Worm (Caenorhabditis elegans) whole organism, L1 larva: ENCODE measurements around the gene C47D2.1.

Source experiments
- C04F5.9 ChIP-seq: sonication (generic microtip); optimal IDR thresholded peaks from 2 replicates; lab custom pipeline; 2016; ENCODE audit warnings: missing genetic modification characterization, missing compliant biosample characterization
- C16A3.4 ChIP-seq: fragments of 150-350 bp; optimal IDR thresholded peaks from 2 replicates; lab custom pipeline; 2014; ENCODE audit warnings: missing biosample characterization, missing genetic modification characterization
- Y116A8C.19 ChIP-seq: sonication (generic microtip); optimal IDR thresholded peaks from 2 replicates; lab custom pipeline; 2016; ENCODE audit warnings: missing compliant biosample characterization, missing genetic modification characterization, borderline replicate concordance
- aha-1 ChIP-seq: fragments of 150-350 bp; optimal IDR thresholded peaks from 2 replicates; lab custom pipeline; 2014; ENCODE audit warnings: missing biosample characterization, missing genetic modification characterization
- ama-1 ChIP-seq: fragments of 150-350 bp; optimal IDR thresholded peaks from 2 replicates; lab custom pipeline; 2014
- blmp-1 ChIP-seq: fragments of 150-350 bp; optimal IDR thresholded peaks from 2 replicates; lab custom pipeline; 2014; ENCODE audit warnings: missing biosample characterization, missing genetic modification characterization
- ceh-82 ChIP-seq, 3 experiments: fragments of 150-350 bp in 1 of 3; sonication (generic microtip) in 2 of 3; optimal IDR thresholded peaks; 2 replicates each; lab custom pipeline; 2014 to 2017; ENCODE audit warnings: missing biosample characterization in 3 of 3, missing genetic modification characterization in 3 of 3
- ceh-88 ChIP-seq: fragments of 200-800 bp; sonication (Bioruptor generic); IDR thresholded peaks from 2 replicates; pipeline ENCODE4 v1.3.6; 2022; ENCODE audit warnings: missing genetic modification characterization, missing compliant biosample characterization
- ceh-90 ChIP-seq: sonication (generic microtip); optimal IDR thresholded peaks from 2 replicates; lab custom pipeline; 2016; ENCODE audit warnings: missing genetic modification characterization, missing compliant biosample characterization
- ces-1 ChIP-seq: fragments of 150-350 bp; optimal IDR thresholded peaks from 2 replicates; lab custom pipeline; 2014; ENCODE audit warnings: missing biosample characterization, missing genetic modification reagents, missing genetic modification characterization
- dpl-1 ChIP-seq, 3 experiments: fragments of 150-350 bp in 2 of 3; sonication (generic microtip) in 1 of 3; optimal IDR thresholded peaks; 2 replicates each; lab custom pipeline; 2014 to 2017; ENCODE audit warnings: missing biosample characterization in 3 of 3, missing genetic modification characterization in 3 of 3, missing genetic modification reagents in 3 of 3
- dsc-1 ChIP-seq: sonication (generic microtip); optimal IDR thresholded peaks from 2 replicates; lab custom pipeline; 2016; ENCODE audit warnings: mild to moderate bottlenecking, missing genetic modification characterization, missing compliant biosample characterization
- efl-3 ChIP-seq: fragments of 200-800 bp; sonication (Bioruptor generic); optimal IDR thresholded peaks from 2 replicates; lab custom pipeline; 2018; ENCODE audit warnings: mild to moderate bottlenecking, missing genetic modification characterization, missing compliant biosample characterization
- fkh-4 ChIP-seq: sonication (generic microtip); optimal IDR thresholded peaks from 2 replicates; lab custom pipeline; 2016; ENCODE audit warnings: missing compliant biosample characterization, missing genetic modification characterization, borderline replicate concordance
- fkh-8 ChIP-seq: sonication (generic microtip); optimal IDR thresholded peaks from 2 replicates; lab custom pipeline; 2016; ENCODE audit warnings: mild to moderate bottlenecking, missing genetic modification characterization, missing compliant biosample characterization
- fos-1 ChIP-seq: fragments of 150-350 bp; optimal IDR thresholded peaks from 2 replicates; lab custom pipeline; 2014; ENCODE audit warnings: missing biosample characterization, missing genetic modification characterization
- grh-1 ChIP-seq: fragments of 200-800 bp; sonication (Bioruptor generic); IDR thresholded peaks from 2 replicates; pipeline ENCODE4 v1.3.6; 2022; ENCODE audit warnings: missing genetic modification reagents, missing genetic modification characterization, missing compliant biosample characterization
- hlh-4 ChIP-seq: sonication (generic microtip); optimal IDR thresholded peaks from 2 replicates; lab custom pipeline; 2016; ENCODE audit warnings: mild to moderate bottlenecking, missing genetic modification characterization, missing compliant biosample characterization
- hpl-2 ChIP-seq: fragments of 150-350 bp; optimal IDR thresholded peaks from 2 replicates; lab custom pipeline; 2014; ENCODE audit warnings: missing biosample characterization, missing genetic modification reagents, missing genetic modification characterization
- isw-1 ChIP-seq: fragments of 200-800 bp; sonication (Bioruptor generic); IDR thresholded peaks from 2 replicates; pipeline ENCODE4 v1.3.6; 2022; ENCODE audit warnings: missing genetic modification characterization, missing compliant biosample characterization
- lin-13 ChIP-seq: fragments of 150-350 bp; optimal IDR thresholded peaks from 2 replicates; lab custom pipeline; 2014; ENCODE audit warnings: missing biosample characterization, missing genetic modification reagents, missing genetic modification characterization
- lin-14 ChIP-seq: fragments of 200-800 bp; sonication (Bioruptor generic); optimal IDR thresholded peaks from 2 replicates; lab custom pipeline; 2018; ENCODE audit warnings: mild to moderate bottlenecking, missing genetic modification characterization, moderate library complexity, missing compliant biosample characterization
- lin-35 ChIP-seq, 2 experiments: fragments of 150-350 bp; optimal IDR thresholded peaks; 2 replicates each; lab custom pipeline; 2014; ENCODE audit warnings: missing biosample characterization in 2 of 2, missing genetic modification characterization in 2 of 2, missing genetic modification reagents in 2 of 2
- lin-39 ChIP-seq: fragments of 150-350 bp; optimal IDR thresholded peaks from 2 replicates; lab custom pipeline; 2014; ENCODE audit warnings: missing biosample characterization, missing genetic modification reagents, missing genetic modification characterization
- lir-3 ChIP-seq: sonication (generic microtip); optimal IDR thresholded peaks from 2 replicates; lab custom pipeline; 2016; ENCODE audit warnings: mild to moderate bottlenecking, missing genetic modification characterization, moderate library complexity, missing compliant biosample characterization; ENCODE audit not compliant: poor library complexity
- lsy-2 ChIP-seq, 2 experiments: fragments of 150-350 bp; optimal IDR thresholded peaks; 2 replicates each; lab custom pipeline; 2014; ENCODE audit warnings: missing biosample characterization in 2 of 2, missing genetic modification characterization in 2 of 2
- mef-2 ChIP-seq: fragments of 150-350 bp; optimal IDR thresholded peaks from 2 replicates; lab custom pipeline; 2014; ENCODE audit warnings: missing biosample characterization, missing genetic modification characterization
- mep-1 ChIP-seq: fragments of 150-350 bp; optimal IDR thresholded peaks from 2 replicates; lab custom pipeline; 2014; ENCODE audit warnings: missing biosample characterization, missing genetic modification characterization
- nhr-11 ChIP-seq: fragments of 150-350 bp; optimal IDR thresholded peaks from 2 replicates; lab custom pipeline; 2014; ENCODE audit warnings: missing biosample characterization, missing genetic modification characterization
- nhr-84 ChIP-seq: sonication (generic microtip); optimal IDR thresholded peaks from 2 replicates; lab custom pipeline; 2017; ENCODE audit warnings: missing biosample characterization, missing genetic modification characterization
- nhr-85 ChIP-seq: sonication (generic microtip); peaks from one replicate; lab custom pipeline; 2016; ENCODE audit warnings: missing genetic modification characterization, inconsistent platforms, missing compliant biosample characterization
- pag-3 ChIP-seq: sonication (generic microtip); optimal IDR thresholded peaks from 2 replicates; lab custom pipeline; 2017; ENCODE audit warnings: missing genetic modification characterization, mild to moderate bottlenecking, missing compliant biosample characterization, antibody characterized with exemption, borderline replicate concordance; ENCODE audit not compliant: insufficient read depth
- pax-3 ChIP-seq: fragments of 200-800 bp; sonication (Bioruptor generic); optimal IDR thresholded peaks from 2 replicates; lab custom pipeline; 2018; ENCODE audit warnings: mild to moderate bottlenecking, missing genetic modification characterization, moderate library complexity, missing compliant biosample characterization
- pqm-1 ChIP-seq: sonication (generic microtip); optimal IDR thresholded peaks from 3 replicates; lab custom pipeline; 2017; ENCODE audit warnings: missing biosample characterization, missing genetic modification characterization
- rnt-1 ChIP-seq: sonication (generic microtip); optimal IDR thresholded peaks from 2 replicates; lab custom pipeline; 2016; ENCODE audit warnings: mild to moderate bottlenecking, missing genetic modification characterization, moderate library complexity, missing compliant biosample characterization
- skn-1 ChIP-seq: fragments of 150-350 bp; optimal IDR thresholded peaks from 2 replicates; lab custom pipeline; 2014; ENCODE audit warnings: missing biosample characterization, missing genetic modification characterization
- snpc-4 ChIP-seq: fragments of 150-350 bp; optimal IDR thresholded peaks from 2 replicates; lab custom pipeline; 2014; ENCODE audit warnings: missing biosample characterization, missing genetic modification characterization
- snu-23 ChIP-seq: sonication (generic microtip); optimal IDR thresholded peaks from 2 replicates; lab custom pipeline; 2016; ENCODE audit warnings: missing genetic modification characterization, missing compliant biosample characterization
- sox-4 ChIP-seq: sonication (generic microtip); optimal IDR thresholded peaks from 2 replicates; lab custom pipeline; 2016; ENCODE audit warnings: missing genetic modification characterization, missing compliant biosample characterization
- sup-37 ChIP-seq: fragments of 200-800 bp; sonication (Bioruptor generic); optimal IDR thresholded peaks from 2 replicates; lab custom pipeline; 2018; ENCODE audit warnings: mild to moderate bottlenecking, missing genetic modification characterization, missing compliant biosample characterization
- tbx-2 ChIP-seq: sonication (generic microtip); optimal IDR thresholded peaks from 2 replicates; lab custom pipeline; 2016; ENCODE audit warnings: missing genetic modification characterization, missing compliant biosample characterization
- unc-130 ChIP-seq: fragments of 150-350 bp; optimal IDR thresholded peaks from 2 replicates; lab custom pipeline; 2017; ENCODE audit warnings: missing biosample characterization, missing genetic modification characterization, inconsistent platforms
- unc-98 ChIP-seq: fragments of 200-800 bp; sonication (Bioruptor generic); IDR thresholded peaks from 2 replicates; pipeline ENCODE4 v1.3.6; 2022; ENCODE audit warnings: missing genetic modification characterization, missing compliant biosample characterization
- vab-15 ChIP-seq: sonication (generic microtip); optimal IDR thresholded peaks from 2 replicates; lab custom pipeline; 2017; ENCODE audit warnings: missing genotype, mild to moderate bottlenecking, missing genetic modification characterization, missing compliant biosample characterization
- zag-1 ChIP-seq: fragments of 150-350 bp; optimal IDR thresholded peaks from 2 replicates; lab custom pipeline; 2014; ENCODE audit warnings: missing biosample characterization, missing genetic modification characterization
- zip-4 ChIP-seq: fragments of 200-800 bp; sonication (Bioruptor generic); optimal IDR thresholded peaks from 2 replicates; lab custom pipeline; 2018; ENCODE audit warnings: mild to moderate bottlenecking, missing genetic modification characterization, moderate library complexity, missing compliant biosample characterization
- ztf-4 ChIP-seq: fragments of 150-350 bp; optimal IDR thresholded peaks from 2 replicates; lab custom pipeline; 2014; ENCODE audit warnings: missing biosample characterization, missing genetic modification characterization

Gene C47D2.1

ce11 chrX:8201210-8201609 lies 13.7 kb upstream of the C47D2.1 start:
- TF ChIP-seq ztf-4 (tag; lab: Kevin White, UChicago) (no peak), unc-130 (tag; lab: Kevin White, UChicago) (no peak), snu-23 (GFP tag; lab: Kevin White, UChicago) (no peak), blmp-1 (tag; lab: Kevin White, UChicago) (peak; percentile 64), lin-14 (GFP tag; lab: Kevin White, UChicago) (peak; percentile 73), nhr-85 (peak; percentile 65), skn-1 (tag; lab: Kevin White, UChicago) (no peak)

ce11 chrX:8203684-8204083 lies 11.2 kb upstream of the C47D2.1 start, which contains the start of gene C17H11.6:
C17H11.6 (minus strand) TSS chrX:8203784.
- TF ChIP-seq pqm-1 (no peak), nhr-84 (tag; lab: Kevin White, UChicago) (no peak), aha-1 (no peak), mef-2 (tag; lab: Kevin White, UChicago) (no peak), Y116A8C.19 (tag; lab: Kevin White, UChicago) (no peak)

ce11 chrX:8204475-8204874 lies 10.4 kb upstream of the C47D2.1 start:
- peak; percentile 95 for TF ChIP-seq dsc-1 (tag; lab: Kevin White, UChicago)
- TF ChIP-seq fkh-4 (tag; lab: Kevin White, UChicago), result peak; percentile 35
- no peak for TF ChIP-seq skn-1 (tag; lab: Kevin White, UChicago)
- TF ChIP-seq nhr-85, result no peak
- TF ChIP-seq lin-14 (GFP tag; lab: Kevin White, UChicago), result peak; percentile 1
- TF ChIP-seq fkh-8 (tag; lab: Kevin White, UChicago), result peak; percentile 37

ce11 chrX:8205919-8206318 lies 8.9 kb upstream of the C47D2.1 start:
- peak; percentile 33 for TF ChIP-seq tbx-2 (tag; lab: Kevin White, UChicago)
- no peak for TF ChIP-seq ces-1 (GFP tag; lab: Kevin White, UChicago)
- peak in 1 of 2 experiments; percentile 19 for TF ChIP-seq lin-35 (GFP tag; optimal IDR thresholded peaks at IDR 0.05; lab: Kevin White, UChicago)
- TF ChIP-seq zip-4, result no peak
- TF ChIP-seq rnt-1, result peak; percentile 65
- no peak for TF ChIP-seq lin-39 (tag; lab: Kevin White, UChicago)
- TF ChIP-seq ceh-90 (tag; lab: Kevin White, UChicago), result no peak
- no peak for TF ChIP-seq nhr-85
- no peak for TF ChIP-seq sup-37 (GFP tag; lab: Kevin White, UChicago)
- TF ChIP-seq fos-1 (tag; lab: Kevin White, UChicago), result no peak
- TF ChIP-seq isw-1, result peak; percentile 19; the same call in 1 of the 2 replicates
- TF ChIP-seq ceh-88 (GFP tag; lab: Robert Waterston, UW), result no peak
- TF ChIP-seq zag-1 (tag; lab: Kevin White, UChicago), result no peak
- peak in 1 of 3 experiments; percentile 59 for TF ChIP-seq ceh-82 (tag; optimal IDR thresholded peaks at IDR 0.05; lab: Kevin White, UChicago)
- no peak for TF ChIP-seq lir-3 (tag; lab: Kevin White, UChicago)
- TF ChIP-seq C04F5.9 (tag; lab: Kevin White, UChicago), result no peak
- TF ChIP-seq pag-3 (tag; lab: Kevin White, UChicago), result no peak
- TF ChIP-seq lsy-2 (tag; optimal IDR thresholded peaks at IDR 0.05; lab: Kevin White, UChicago), result peak in 1 of 2 experiments; percentile 63
- no peak for TF ChIP-seq hpl-2 (GFP tag; lab: Kevin White, UChicago)
- TF ChIP-seq vab-15 (tag; lab: Kevin White, UChicago), result no peak
- no peak for TF ChIP-seq sox-4
- TF ChIP-seq efl-3, result no peak
- TF ChIP-seq snpc-4 (tag; lab: Kevin White, UChicago), result no peak
- TF ChIP-seq dpl-1 (GFP tag; optimal IDR thresholded peaks at IDR 0.05; lab: Kevin White, UChicago), result peak in 1 of 3 experiments; percentile 45
- TF ChIP-seq lin-14 (GFP tag; lab: Kevin White, UChicago), result peak; percentile 90
- TF ChIP-seq dsc-1 (tag; lab: Kevin White, UChicago), result peak; percentile 64
- peak; percentile 5 for TF ChIP-seq C16A3.4 (tag; lab: Kevin White, UChicago)
- TF ChIP-seq lin-13, result no peak
- TF ChIP-seq fkh-4 (tag; lab: Kevin White, UChicago), result no peak
- no peak for TF ChIP-seq pax-3 (tag; lab: Kevin White, UChicago)
- TF ChIP-seq hlh-4 (tag; lab: Kevin White, UChicago), result no peak
- TF ChIP-seq ama-1 (lab: Kevin White, UChicago), result no peak
- peak; percentile 44 for TF ChIP-seq mep-1 (tag; lab: Kevin White, UChicago)
- TF ChIP-seq unc-98 (GFP tag; lab: Robert Waterston, UW), result no peak
- TF ChIP-seq grh-1 (GFP tag; lab: Robert Waterston, UW), result no peak
- TF ChIP-seq snu-23 (GFP tag; lab: Kevin White, UChicago), result peak; percentile 49
- no peak for TF ChIP-seq nhr-11
